Fruit fly (Drosophila melanogaster) whole organism, embryonic: ENCODE results near the gene HDAC3.

ENCODE experiments used
- Atf3 ChIP-seq: fragments of 200-800 bp; sonication (Bioruptor generic); optimal IDR thresholded peaks from 3 replicates; lab custom pipeline; 2016; ENCODE audit warnings: missing biosample characterization, missing genetic modification characterization
- CG15073 ChIP-seq: fragments of 200-800 bp; sonication (Bioruptor generic); optimal IDR thresholded peaks from 2 replicates; lab custom pipeline; 2016; ENCODE audit warnings: missing biosample characterization, missing genetic modification characterization
- HLHmδ ChIP-seq: fragments of 200-800 bp; sonication (Bioruptor generic); optimal IDR thresholded peaks from 2 replicates; lab custom pipeline; 2018; ENCODE audit warnings: missing biosample characterization, mild to moderate bottlenecking, missing genetic modification characterization, moderate library complexity
- lilli ChIP-seq: fragments of 200-800 bp; sonication (Bioruptor generic); optimal IDR thresholded peaks from 3 replicates; lab custom pipeline; 2016; ENCODE audit warnings: missing biosample characterization, missing genetic modification characterization
- lov ChIP-seq, 2 experiments: fragments of 200-800 bp in 1 of 2; fragments of >200 bp in 1 of 2; sonication (Bioruptor generic) in 1 of 2; IDR thresholded peaks in 1 of 2; optimal IDR thresholded peaks in 1 of 2; 2 replicates in 1 of 2; 3 replicates in 1 of 2; pipeline versions ENCODE4 v1.3.6 to Lab custom; 2017 to 2022; ENCODE audit warnings: missing biosample characterization in 1 of 2, missing genetic modification characterization in 1 of 2

dm6 chr3R:5497600-5497999 is 23.2 kb upstream of the HDAC3 start:
- TF ChIP-seq Atf3 (no peak), CG15073 (no peak), lov (optimal IDR thresholded peaks at IDR 0.05; lab: Kevin White, UChicago) (no peak), lov (GFP tag; IDR thresholded peaks at IDR 0.05; lab: Robert Waterston, UW) (no peak), HLHmδ (no peak), lilli (GFP tag; lab: Kevin White, UChicago) (no peak)
